Worm (Caenorhabditis elegans) whole organism, mixed stage, embryonic: ENCODE data around the gene aipl-1.
"Not testable (repeated sequence)": the region's sequence is repeated elsewhere in the genome, so short reads cannot be mapped to it uniquely, and the experiment has no call there.

Experiments used
- elt-1 ChIP-seq: sonication (generic microtip); optimal IDR thresholded peaks from 2 replicates; lab custom pipeline; 2017; ENCODE audit warnings: missing genetic modification characterization, mild to moderate bottlenecking, missing compliant biosample characterization, antibody characterized with exemption, moderate library complexity, borderline replicate concordance; ENCODE audit not compliant: insufficient read depth
- lsy-2 ChIP-seq: fragments of 150-350 bp; optimal IDR thresholded peaks from 2 replicates; lab custom pipeline; 2014; ENCODE audit warnings: missing biosample characterization, missing genetic modification characterization
- snpc-4 ChIP-seq: fragments of 150-350 bp; optimal IDR thresholded peaks from 2 replicates; lab custom pipeline; 2014; ENCODE audit warnings: missing biosample characterization, missing genetic modification characterization
- tbx-8 ChIP-seq: fragments of 200-800 bp; sonication (Bioruptor generic); optimal IDR thresholded peaks from 2 replicates; lab custom pipeline; 2018; ENCODE audit warnings: mild to moderate bottlenecking, missing genetic modification characterization, moderate library complexity, missing compliant biosample characterization

- not testable (repeated sequence) for TF ChIP-seq elt-1 (tag; lab: Kevin White, UChicago); lsy-2 (tag; lab: Kevin White, UChicago); tbx-8; snpc-4
Observed at ce11 chrV:15115968-15116367, 20.6 kb downstream of the aipl-1 start, which contains the start of gene T01G5.8.
